Worm (Caenorhabditis elegans): Measurements from ENCODE around the gene srb-3.

srb-3 gene

DNA sequence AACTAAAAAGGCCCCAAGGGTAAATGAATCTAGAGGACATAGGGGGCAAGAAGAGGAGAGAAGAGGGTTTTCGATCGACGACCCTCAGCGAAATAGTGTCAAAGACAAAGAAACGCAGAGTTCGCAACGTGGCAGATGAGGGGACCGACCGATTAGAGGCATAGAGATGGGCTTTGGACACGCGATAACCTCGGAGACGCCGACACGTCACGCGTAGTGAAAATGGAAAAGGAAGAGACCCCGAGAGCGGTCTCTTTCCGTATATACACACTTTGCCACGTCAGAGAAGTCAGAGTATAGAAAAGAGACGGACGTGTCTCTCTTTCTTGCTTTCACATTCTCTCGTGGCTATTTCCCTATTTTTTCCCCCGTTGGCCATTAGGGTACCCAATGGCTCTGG lies 14.9 kb upstream of the srb-3 start (continued):
- peak; percentile 56 for TF ChIP-seq dve-1 (tag; optimal IDR thresholded peaks at IDR 0.05; ENCODE audit: insufficient read depth)
- no peak for TF ChIP-seq php-3 (GFP tag; IDR thresholded peaks at IDR 0.05)
- TF ChIP-seq dmd-8 (GFP tag; IDR thresholded peaks at IDR 0.05), result no peak
- peak; percentile 88 for TF ChIP-seq ctbp-1 (GFP tag; IDR thresholded peaks at IDR 0.05)
- peak; percentile 56 for TF ChIP-seq vab-7 (GFP tag; IDR thresholded peaks at IDR 0.05)
- no peak for TF ChIP-seq nhr-76 (tag; optimal IDR thresholded peaks at IDR 0.05)
- TF ChIP-seq pha-4 (GFP tag; IDR thresholded peaks at IDR 0.05), result no peak
- TF ChIP-seq pha-4 (tag; optimal IDR thresholded peaks at IDR 0.05), result no peak
- TF ChIP-seq T20F7.1 (GFP tag; optimal IDR thresholded peaks at IDR 0.05), result peak; percentile 7
- TF ChIP-seq dmd-6 (GFP tag; IDR thresholded peaks at IDR 0.05), result peak; percentile 64
- TF ChIP-seq F37D6.2 (tag; optimal IDR thresholded peaks at IDR 0.05), result peak; percentile 75
- TF ChIP-seq hmg-1.1 (GFP tag; IDR thresholded peaks at IDR 0.05), result peak; percentile 85
- TF ChIP-seq lin-39 (tag; optimal IDR thresholded peaks at IDR 0.05), result no peak
- TF ChIP-seq aha-1 (tag), result peak; percentile 98
- TF ChIP-seq rbr-2 (tag; optimal IDR thresholded peaks at IDR 0.05), result peak; percentile 79
- peak; percentile 70 for TF ChIP-seq nhr-25 (tag; optimal IDR thresholded peaks at IDR 0.05; ENCODE audit: borderline replicate concordance, insufficient read depth)
- TF ChIP-seq ztf-7 (tag; optimal IDR thresholded peaks at IDR 0.05), result no peak
- no peak for TF ChIP-seq lin-1 (GFP tag; IDR thresholded peaks at IDR 0.05)
- TF ChIP-seq mxl-3 (GFP tag; optimal IDR thresholded peaks at IDR 0.05), result peak; percentile 89
- TF ChIP-seq hlh-30 (tag; optimal IDR thresholded peaks at IDR 0.05; ENCODE audit: insufficient read depth), result peak; percentile 94

DNA sequence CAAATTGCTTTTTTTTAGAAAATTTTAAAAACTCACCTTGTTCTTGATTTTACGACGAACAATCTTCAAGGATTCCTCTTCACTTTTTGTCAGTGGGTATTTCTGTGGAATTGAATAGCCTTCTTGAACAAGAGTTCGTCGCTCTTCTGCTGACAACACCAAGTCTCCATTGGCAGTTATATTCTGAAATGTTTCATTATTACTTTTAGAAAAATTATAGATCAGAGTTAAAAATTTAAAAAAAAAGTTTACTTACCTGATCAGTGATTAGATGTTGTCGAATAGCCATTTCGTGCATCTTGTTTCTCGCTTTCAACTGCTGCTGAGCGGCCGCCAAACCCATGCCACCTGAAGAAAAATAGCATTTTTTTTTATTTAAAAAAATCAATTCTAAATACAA lies 13.6 kb upstream of the srb-3 start:
- TF ChIP-seq aha-1 (tag) (peak; percentile 86), ceh-82 (tag; optimal IDR thresholded peaks at IDR 0.05) (no peak)

DNA sequence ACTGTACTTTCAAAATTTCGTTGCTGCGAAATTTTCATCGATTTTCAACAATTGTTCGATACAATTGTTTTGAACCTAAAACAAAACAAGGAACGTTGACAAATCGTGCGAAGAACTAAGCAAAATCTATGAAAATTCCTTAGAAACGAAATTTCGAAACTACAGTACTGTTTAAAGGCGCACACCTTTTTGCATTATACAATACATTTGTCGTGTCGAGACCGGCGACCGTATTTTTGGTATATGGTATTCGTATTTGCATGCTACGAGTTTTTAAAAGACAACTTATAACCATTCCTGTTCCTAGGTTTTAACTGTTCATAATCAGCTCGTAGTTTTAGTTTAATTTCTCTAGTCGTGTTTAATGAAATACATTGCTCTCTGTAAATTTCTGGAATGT lies 12.0 kb upstream of the srb-3 start:
- no peak for TF ChIP-seq ceh-28 (tag; optimal IDR thresholded peaks at IDR 0.05)
- no peak for TF ChIP-seq unc-62 (GFP tag; optimal IDR thresholded peaks at IDR 0.05 in 1 of 2)
- no peak for TF ChIP-seq unc-62 (tag; optimal IDR thresholded peaks at IDR 0.05)
- no peak for TF ChIP-seq ama-1 (optimal IDR thresholded peaks at IDR 0.05)
- TF ChIP-seq sdz-12 (GFP tag; optimal IDR thresholded peaks at IDR 0.05), result peak; percentile 40
- no peak for TF ChIP-seq ceh-20 (GFP tag; IDR thresholded peaks at IDR 0.05)
- TF ChIP-seq egl-43 (GFP tag; IDR thresholded peaks at IDR 0.05), result no peak
- no peak for TF ChIP-seq nhr-42 (GFP tag; IDR thresholded peaks at IDR 0.05)
- no peak for TF ChIP-seq daf-12 (tag; optimal IDR thresholded peaks at IDR 0.05)
- no peak for TF ChIP-seq duxl-1 (tag; optimal IDR thresholded peaks at IDR 0.05; ENCODE audit: poor library complexity)
- no peak for TF ChIP-seq F49E8.2 (tag; optimal IDR thresholded peaks at IDR 0.05; ENCODE audit: borderline replicate concordance)
- TF ChIP-seq Y5F2A.4 (GFP tag; optimal IDR thresholded peaks at IDR 0.05), result no peak
- TF ChIP-seq set-16 (GFP tag; IDR thresholded peaks at IDR 0.05), result no peak
- TF ChIP-seq gei-8 (GFP tag; optimal IDR thresholded peaks at IDR 0.05), result no peak
- TF ChIP-seq skn-1 (tag; optimal IDR thresholded peaks at IDR 0.05), result no peak
- peak; percentile 56 for TF ChIP-seq T26A8.4 (GFP tag; IDR thresholded peaks at IDR 0.05)
- no peak for TF ChIP-seq tra-1 (GFP tag; IDR thresholded peaks at IDR 0.05)
- TF ChIP-seq R02D3.7 (tag; optimal IDR thresholded peaks at IDR 0.05), result no peak
- TF ChIP-seq rbr-2 (tag; optimal IDR thresholded peaks at IDR 0.05), result no peak
- TF ChIP-seq F44E2.7 (GFP tag; IDR thresholded peaks at IDR 0.05), result no peak
- no peak for TF ChIP-seq nhr-237 (tag; optimal IDR thresholded peaks at IDR 0.05)
- no peak for TF ChIP-seq attf-4 (tag; optimal IDR thresholded peaks at IDR 0.05)
- no peak for TF ChIP-seq hlh-30 (tag; optimal IDR thresholded peaks at IDR 0.05; ENCODE audit: insufficient read depth)
- TF ChIP-seq hlh-11 (tag; optimal IDR thresholded peaks at IDR 0.05), result no peak
- no peak for TF ChIP-seq nhr-41 (GFP tag; IDR thresholded peaks at IDR 0.05)
- no peak for TF ChIP-seq fkh-10 (GFP tag; optimal IDR thresholded peaks at IDR 0.05)
- TF ChIP-seq Y75B8A.6 (GFP tag; IDR thresholded peaks at IDR 0.05), result 0 out of 2 replicates have a peak, but pooled peaks have one; percentile 12
- TF ChIP-seq zfp-2 (tag; optimal IDR thresholded peaks at IDR 0.05), result no peak
- TF ChIP-seq lsy-2 (tag; optimal IDR thresholded peaks at IDR 0.05), result peak in 1 of 2 experiments; percentile 11
- TF ChIP-seq mdt-29 (GFP tag; IDR thresholded peaks at IDR 0.05), result no peak
- TF ChIP-seq nhr-25 (tag; optimal IDR thresholded peaks at IDR 0.05; ENCODE audit: borderline replicate concordance, insufficient read depth), result no peak
- no peak for TF ChIP-seq F10B5.3 (tag; optimal IDR thresholded peaks at IDR 0.05)

Measured in whole organism, L4 larva.